Fruit fly (Drosophila melanogaster) whole organism, adult: ENCODE measurements around the gene CG14074.

Experiments used
- CG11617 ChIP-seq: fragments of 200-800 bp; sonication (Bioruptor generic); optimal IDR thresholded peaks from 2 replicates; lab custom pipeline; 2017; ENCODE audit warnings: mild to moderate bottlenecking, missing biosample characterization, missing genetic modification reagents, missing genetic modification characterization
- CG12768 ChIP-seq: fragments of 200-800 bp; sonication (Bioruptor generic); optimal IDR thresholded peaks from 2 replicates; lab custom pipeline; 2017; ENCODE audit warnings: missing biosample characterization, missing genetic modification characterization, mild to moderate bottlenecking, moderate library complexity, missing genetic modification reagents
- CG14711 ChIP-seq: fragments of 200-800 bp; sonication (Bioruptor generic); optimal IDR thresholded peaks from 2 replicates; lab custom pipeline; 2018; ENCODE audit warnings: missing biosample characterization, mild to moderate bottlenecking, missing genetic modification characterization, moderate library complexity
- CG5204 ChIP-seq: fragments of 200-800 bp; sonication (Bioruptor generic); optimal IDR thresholded peaks from 2 replicates; lab custom pipeline; 2016; ENCODE audit warnings: missing biosample characterization, missing genetic modification characterization
- CG7045 ChIP-seq: fragments of 200-800 bp; sonication (Bioruptor generic); optimal IDR thresholded peaks from 2 replicates; lab custom pipeline; 2017; ENCODE audit warnings: missing biosample characterization, mild to moderate bottlenecking, missing genetic modification characterization
- Crg-1 ChIP-seq: fragments of 200-800 bp; sonication (Bioruptor generic); optimal IDR thresholded peaks from 2 replicates; lab custom pipeline; 2016; ENCODE audit warnings: missing biosample characterization, missing genetic modification characterization
- Mnt ChIP-seq: fragments of 200-800 bp; sonication (Bioruptor generic); optimal IDR thresholded peaks from 2 replicates; lab custom pipeline; 2016; ENCODE audit warnings: missing biosample characterization, mild to moderate bottlenecking, missing genetic modification characterization
- bab1 ChIP-seq: fragments of 200-800 bp; sonication (Bioruptor generic); optimal IDR thresholded peaks from 3 replicates; lab custom pipeline; 2019; ENCODE audit warnings: missing biosample characterization, mild to moderate bottlenecking, missing genetic modification characterization, moderate library complexity
- cic ChIP-seq: fragments of 200-800 bp; sonication (Bioruptor generic); optimal IDR thresholded peaks from 2 replicates; lab custom pipeline; 2017; ENCODE audit warnings: missing biosample characterization, mild to moderate bottlenecking, missing genetic modification characterization, moderate library complexity
- pad ChIP-seq: fragments of 200-800 bp; sonication (Bioruptor generic); optimal IDR thresholded peaks from 3 replicates; lab custom pipeline; 2017; ENCODE audit warnings: missing biosample characterization, missing genetic modification characterization, mild to moderate bottlenecking, moderate library complexity, missing genetic modification reagents

DNA sequence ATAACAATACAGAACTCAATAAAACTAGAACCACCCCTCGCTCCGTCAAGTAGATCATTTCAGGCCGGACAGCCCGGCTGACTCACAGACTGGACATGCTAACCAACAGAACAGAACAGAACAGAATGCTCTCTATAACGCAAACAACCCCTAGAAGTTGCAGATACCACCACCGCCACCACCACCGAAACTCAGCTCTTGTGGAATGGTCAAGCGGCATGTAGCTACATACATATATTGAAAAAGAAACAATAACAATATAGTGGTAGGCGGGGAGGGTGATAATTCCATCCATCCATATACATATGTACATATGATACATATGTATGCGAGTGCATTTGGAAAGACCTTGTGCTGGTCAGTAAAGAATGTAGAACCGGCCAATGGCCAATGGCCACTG is 11.6 kb upstream of the CG14074 start:
- no peak for TF ChIP-seq CG5204 (GFP tag; lab: Kevin White, UChicago)
- TF ChIP-seq CG7045 (GFP tag; lab: Kevin White, UChicago): no peak
- TF ChIP-seq bab1 (GFP tag; lab: Kevin White, UChicago): no peak
- TF ChIP-seq CG11617 (GFP tag; lab: Kevin White, UChicago): no peak
- TF ChIP-seq CG14711 (tag; lab: Kevin White, UChicago): no peak
- TF ChIP-seq CG12768 (GFP tag; lab: Kevin White, UChicago): no peak
- TF ChIP-seq cic (GFP tag; lab: Kevin White, UChicago): no peak
- no peak for TF ChIP-seq Crg-1 (GFP tag; lab: Kevin White, UChicago)
- no peak for TF ChIP-seq Mnt (GFP tag; lab: Kevin White, UChicago)
- no peak for TF ChIP-seq pad (GFP tag; lab: Kevin White, UChicago)
